Fruit fly (Drosophila melanogaster): ENCODE measurements around the gene sd.

DNA sequence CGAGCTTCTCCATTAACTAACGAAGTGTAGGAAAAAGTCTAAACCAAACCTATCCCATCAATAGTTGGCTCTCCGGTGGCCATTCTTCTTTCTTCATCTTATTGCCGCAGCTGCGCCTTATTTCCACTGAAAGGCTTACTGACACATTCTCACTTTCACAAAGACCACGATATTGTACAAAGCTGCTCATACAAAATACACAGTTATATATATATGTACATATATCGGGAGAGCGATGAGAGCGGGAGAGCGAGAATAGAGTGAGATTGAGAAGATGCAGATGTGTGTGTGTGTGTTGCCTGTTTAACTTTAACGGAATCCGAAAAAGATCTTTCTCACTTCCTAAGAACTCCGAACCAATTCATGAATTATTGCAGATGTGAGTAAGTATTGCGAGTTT lies 9.1 kb downstream of the sd start:
- TF ChIP-seq pad (GFP tag; optimal IDR thresholded peaks at IDR 0.05) (no peak), tj (GFP tag; optimal IDR thresholded peaks at IDR 0.05) (peak; percentile 22), Clk (GFP tag; optimal IDR thresholded peaks at IDR 0.05) (no peak), CG1620 (GFP tag; optimal IDR thresholded peaks at IDR 0.05) (no peak), CG7045 (GFP tag; optimal IDR thresholded peaks at IDR 0.05) (no peak), cnc (optimal IDR thresholded peaks at IDR 0.05) (no peak), CG7101 (tag; optimal IDR thresholded peaks at IDR 0.05) (no peak), CG5204 (GFP tag; optimal IDR thresholded peaks at IDR 0.05) (no peak), ovo (GFP tag; optimal IDR thresholded peaks at IDR 0.05) (peak; percentile 18), bab1 (GFP tag; optimal IDR thresholded peaks at IDR 0.05) (no peak), Hr96 (GFP tag; optimal IDR thresholded peaks at IDR 0.05) (no peak), CG12768 (GFP tag; optimal IDR thresholded peaks at IDR 0.05) (no peak), kay (GFP tag; ENCODE audit: borderline replicate concordance) (peak; percentile 93)

All from whole organism, adult.